Worm (Caenorhabditis elegans) whole organism, dauer: ENCODE measurements around the gene T03E6.9.

ENCODE experiments used
- unc-62 ChIP-seq: sonication (generic microtip); optimal IDR thresholded peaks from 2 replicates; lab custom pipeline; 2017; ENCODE audit warnings: missing biosample characterization, missing genetic modification reagents, missing genetic modification characterization

Gene T03E6.9

DNA sequence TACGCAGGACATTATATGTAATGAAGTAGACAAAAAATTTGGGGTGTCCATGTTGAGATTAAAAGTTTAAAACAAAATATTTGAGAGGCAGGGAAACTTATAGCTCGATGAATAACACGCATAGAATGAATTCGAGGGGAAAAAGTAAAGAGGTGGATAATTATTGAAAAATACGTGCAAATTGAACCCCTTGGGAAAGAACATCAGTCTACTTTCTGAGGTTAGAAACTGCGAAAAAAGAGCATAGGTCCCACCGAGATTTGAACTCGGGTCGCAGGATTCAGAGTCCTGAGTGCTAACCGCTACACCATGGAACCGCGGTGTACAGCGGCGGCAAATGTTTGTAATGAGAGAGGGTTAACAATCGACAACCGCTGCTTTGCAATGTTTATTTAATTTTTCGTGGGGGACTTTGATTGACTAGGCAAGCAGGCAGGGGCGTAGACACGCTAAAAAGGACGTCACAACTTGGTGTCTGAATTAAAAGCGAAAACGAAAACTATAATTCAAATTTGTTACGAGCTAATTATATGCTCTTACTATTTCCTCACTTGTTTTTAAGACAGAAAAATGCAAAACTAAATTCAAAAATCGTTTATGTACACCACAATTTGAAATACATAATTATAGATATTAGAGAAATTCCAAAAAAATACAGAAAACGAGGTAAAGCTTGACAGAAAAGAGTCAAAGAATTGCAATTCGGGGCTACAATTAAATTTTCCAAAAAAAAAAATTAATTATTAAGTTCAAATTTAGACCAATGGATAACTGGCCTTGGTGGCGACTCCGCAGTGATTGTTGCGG is 8.3 kb downstream of the T03E6.9 start, which contains the start of gene srh-269:
Gene srh-269, minus strand, starts transcription at position 51 of the 807 bp plus-strand sequence.
- TF ChIP-seq unc-62 (GFP tag; lab: Kevin White, UChicago), result no peak

ce11 chrV:16589488-16589887 is 11.0 kb downstream of the T03E6.9 start:
- TF ChIP-seq unc-62 (GFP tag; lab: Kevin White, UChicago), result no peak

DNA sequence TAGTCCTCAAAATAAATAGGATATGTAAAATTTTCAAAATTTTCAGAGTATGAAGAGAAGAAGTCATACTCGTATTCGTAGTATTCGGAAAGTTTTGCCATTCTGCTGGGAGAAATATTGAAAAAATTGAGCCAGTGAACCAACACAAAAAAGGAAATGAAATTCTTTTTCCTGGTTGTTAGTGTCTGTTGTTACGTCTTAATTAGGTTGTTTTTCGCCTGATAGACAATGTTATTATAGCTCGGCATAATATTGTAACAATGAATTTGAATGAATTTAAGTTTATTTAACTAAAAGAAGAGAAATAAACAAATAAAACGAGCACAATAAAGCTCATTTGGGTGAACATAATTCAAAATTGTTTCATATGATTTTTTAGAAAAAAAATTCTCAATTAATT is 12.1 kb downstream of the T03E6.9 start, which contains the start of gene srw-73:
Gene srw-73, minus strand, starts transcription at position 101 of the 400 bp plus-strand sequence.
- no peak for TF ChIP-seq unc-62 (GFP tag; lab: Kevin White, UChicago)

- no peak for TF ChIP-seq unc-62 (GFP tag; lab: Kevin White, UChicago)
Observed at ce11 chrV:16582973-16583372, 17.6 kb downstream of the T03E6.9 start, which contains the start of gene str-150. Gene str-150 (plus strand): TSS chrV:16583273.

DNA sequence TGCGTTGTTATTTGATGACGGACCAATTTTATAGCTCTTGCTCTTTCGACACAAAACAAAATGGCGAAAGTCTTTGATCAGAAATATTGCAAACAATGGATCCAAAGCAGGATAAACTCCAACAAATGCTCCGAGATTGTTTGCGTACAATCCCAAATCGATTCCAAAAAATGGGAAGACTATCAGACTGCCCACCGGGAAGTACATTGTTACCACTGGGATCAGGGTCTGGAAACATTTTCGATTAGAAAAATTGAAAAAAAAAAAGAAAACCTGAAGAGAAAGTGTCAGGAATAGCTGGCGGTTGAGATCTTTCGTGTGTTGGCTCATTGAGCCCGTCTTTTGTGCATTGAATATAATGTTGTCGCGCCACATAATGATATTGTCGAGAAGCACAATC is 19.5 kb downstream of the T03E6.9 start:
- no peak for TF ChIP-seq unc-62 (GFP tag; lab: Kevin White, UChicago)

- TF ChIP-seq unc-62 (GFP tag; lab: Kevin White, UChicago), result no peak
Observed at ce11 chrV:16580424-16580823, 20.1 kb downstream of the T03E6.9 start, which contains the start of gene nhr-271. Gene nhr-271 (minus strand): TSS chrV:16580524.

DNA sequence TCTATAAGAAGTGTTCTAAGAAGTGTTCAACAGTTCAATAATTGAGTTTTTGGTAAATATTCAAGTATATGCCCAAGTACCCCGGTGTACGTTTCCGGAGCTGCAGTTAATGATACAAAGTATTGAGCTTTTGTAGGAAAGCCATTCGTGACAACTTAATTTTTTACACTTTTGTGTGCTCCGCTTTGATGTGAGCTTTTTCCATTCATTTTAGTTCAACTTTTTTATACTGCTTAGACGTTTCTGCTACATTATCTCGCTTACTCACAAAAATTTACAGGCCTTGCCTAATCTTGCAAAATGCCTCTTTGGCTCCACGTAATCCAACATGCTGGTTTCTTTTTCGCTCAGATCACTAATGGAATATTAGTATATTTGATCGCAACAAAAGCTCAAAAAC is 24.6 kb downstream of the T03E6.9 start, which contains the start of gene str-151:
Gene str-151, plus strand, starts transcription at position 301 of the 400 bp plus-strand sequence.
- TF ChIP-seq unc-62 (GFP tag; lab: Kevin White, UChicago), result no peak

DNA sequence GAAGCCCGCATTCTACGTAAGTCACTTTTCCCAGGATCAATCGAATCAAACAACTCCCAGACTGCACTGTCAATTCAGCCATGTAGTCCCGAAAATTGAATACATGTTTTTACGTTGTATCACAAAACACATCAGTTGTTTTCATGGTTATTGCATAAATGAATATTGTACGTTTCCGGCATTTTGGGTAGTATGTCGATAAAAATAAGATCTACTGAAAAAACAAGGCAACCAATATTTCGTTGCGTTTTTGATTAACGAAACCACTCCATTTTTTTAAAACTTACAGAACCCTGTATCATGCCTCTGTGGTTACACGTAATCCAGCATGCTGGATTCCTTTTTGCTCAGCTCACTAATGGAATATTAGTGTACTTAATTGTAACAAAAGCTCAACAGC is 27.4 kb downstream of the T03E6.9 start, which contains the start of gene str-149:
Gene str-149, plus strand, starts transcription at position 301 of the 400 bp plus-strand sequence.
- no peak for TF ChIP-seq unc-62 (GFP tag; lab: Kevin White, UChicago)

ce11 chrV:16570697-16571096 is 29.8 kb downstream of the T03E6.9 start, which contains the start of gene nhr-233:
Gene nhr-233 (minus strand): TSS chrV:16570797.
- no peak for TF ChIP-seq unc-62 (GFP tag; lab: Kevin White, UChicago)

- no peak for TF ChIP-seq unc-62 (GFP tag; lab: Kevin White, UChicago)
Observed at ce11 chrV:16568056-16568455, 32.5 kb downstream of the T03E6.9 start.

- no peak for TF ChIP-seq unc-62 (GFP tag; lab: Kevin White, UChicago)
Observed at ce11 chrV:16565639-16566038, 34.9 kb downstream of the T03E6.9 start, which contains the start of gene sru-45. Gene sru-45 (plus strand): TSS chrV:16565939.

ce11 chrV:16552929-16553328 is 47.6 kb downstream of the T03E6.9 start, which contains the start of gene Y32B12B.4:
Gene Y32B12B.4 (plus strand): TSS chrV:16553327.
- TF ChIP-seq unc-62 (GFP tag; lab: Kevin White, UChicago), result no peak

ce11 chrV:16550680-16551079 is 49.8 kb downstream of the T03E6.9 start, which contains the start of gene srbc-65:
Gene srbc-65 (plus strand): TSS chrV:16550980.
- no peak for TF ChIP-seq unc-62 (GFP tag; lab: Kevin White, UChicago)
